Worm (Caenorhabditis elegans): Measurements from ENCODE around the gene sox-3.

sox-3 gene

ce11 chrX:14645392-14645791 is 47.4 kb downstream of the sox-3 start, which contains the start of gene F54E4.4:
TSS of gene F54E4.4 (minus strand) at chrX:14645492.
- no peak for TF ChIP-seq unc-62 (GFP tag; optimal IDR thresholded peaks at IDR 0.05)
